Worm (Caenorhabditis elegans) whole organism, midembryonic: ENCODE results near the gene mek-1.

Experiments
- cog-1 ChIP-seq: sonication (generic microtip); optimal IDR thresholded peaks from 2 replicates; lab custom pipeline; 2016; ENCODE audit warnings: missing genetic modification characterization, missing compliant biosample characterization
- flt-1 ChIP-seq: fragments of 200-800 bp; sonication (Bioruptor generic); IDR thresholded peaks from 2 replicates; pipeline ENCODE4 v1.3.6; 2022; ENCODE audit warnings: missing genetic modification characterization, missing compliant biosample characterization
- med-1 ChIP-seq: sonication (generic microtip); optimal IDR thresholded peaks from 2 replicates; lab custom pipeline; 2017; ENCODE audit warnings: missing genetic modification characterization, mild to moderate bottlenecking, missing compliant biosample characterization, antibody characterized with exemption, missing genetic modification reagents; ENCODE audit not compliant: insufficient read depth
- tab-1 ChIP-seq: fragments of 200-800 bp; sonication (Bioruptor generic); IDR thresholded peaks from 2 replicates; pipeline ENCODE4 v1.3.6; 2022; ENCODE audit warnings: missing genetic modification characterization, missing compliant biosample characterization
- ztf-29 ChIP-seq: fragments of 200-800 bp; sonication (Bioruptor generic); IDR thresholded peaks from 2 replicates; pipeline ENCODE4 v1.3.6; 2022; ENCODE audit warnings: missing genetic modification reagents, missing genetic modification characterization, missing compliant biosample characterization

ce11 chrX:7436912-7437311 lies 42.1 kb upstream of the mek-1 start:
- TF ChIP-seq cog-1 (tag; lab: Kevin White, UChicago) (no peak), med-1 (no peak), tab-1 (no peak), flt-1 (GFP tag; lab: Robert Waterston, UW) (no peak), ztf-29 (GFP tag; lab: Robert Waterston, UW) (no peak)
